Fruit fly (Drosophila melanogaster) whole organism, embryonic: ENCODE measurements around the gene Srrm234.

Source experiments
- Bteb2 ChIP-seq: fragments of 200-800 bp; sonication (Bioruptor generic); optimal IDR thresholded peaks from 2 replicates; lab custom pipeline; 2016; ENCODE audit warnings: missing biosample characterization, missing genetic modification characterization
- CG10267 ChIP-seq: fragments of 200-800 bp; sonication (Bioruptor generic); optimal IDR thresholded peaks from 2 replicates; lab custom pipeline; 2018; ENCODE audit warnings: missing biosample characterization, mild to moderate bottlenecking, missing genetic modification characterization, moderate library complexity
- CG10462 ChIP-seq: fragments of 200-800 bp; sonication (Bioruptor generic); optimal IDR thresholded peaks from 2 replicates; lab custom pipeline; 2016; ENCODE audit warnings: missing biosample characterization, missing genetic modification characterization
- CG16813 ChIP-seq: fragments of 200-800 bp; sonication (Bioruptor generic); IDR thresholded peaks from 3 replicates; pipeline ENCODE4 v1.3.6; 2022; ENCODE audit warnings: missing biosample characterization, missing genetic modification characterization; ENCODE audit not compliant: partially characterized antibody
- Hr78 ChIP-seq, 2 experiments: fragments of 200-800 bp in 1 of 2; fragments of >200 bp in 1 of 2; sonication (Bioruptor generic) in 1 of 2; optimal IDR thresholded peaks; 2 replicates each; lab custom pipeline; 2017 to 2019; ENCODE audit warnings: missing biosample characterization in 2 of 2, missing genetic modification characterization in 2 of 2, mild to moderate bottlenecking in 1 of 2, moderate library complexity in 1 of 2
- ab ChIP-seq: fragments of 200-800 bp; sonication (Bioruptor generic); optimal IDR thresholded peaks from 2 replicates; lab custom pipeline; 2016; ENCODE audit warnings: missing biosample characterization, missing genetic modification characterization
- cas ChIP-seq: fragments of 200-800 bp; sonication (Bioruptor generic); IDR thresholded peaks from 2 replicates; pipeline ENCODE4 v1.3.6; 2022; ENCODE audit warnings: missing biosample characterization, missing genetic modification characterization
- gfzf ChIP-seq: fragments of 200-800 bp; sonication (Bioruptor generic); optimal IDR thresholded peaks from 2 replicates; lab custom pipeline; 2016; ENCODE audit warnings: missing biosample characterization, mild to moderate bottlenecking, missing genetic modification characterization, moderate library complexity
- h ChIP-seq: fragments of >200 bp; optimal IDR thresholded peaks from 2 replicates; lab custom pipeline; 2017
- klu ChIP-seq: fragments of 200-800 bp; sonication (Bioruptor generic); IDR thresholded peaks from 2 replicates; pipeline ENCODE4 v1.3.6; 2022; ENCODE audit warnings: missing biosample characterization, missing genetic modification characterization
- pita ChIP-seq: fragments of 200-800 bp; sonication (Bioruptor generic); optimal IDR thresholded peaks from 2 replicates; lab custom pipeline; 2017; ENCODE audit warnings: missing biosample characterization, mild to moderate bottlenecking, missing genetic modification characterization
- twi ChIP-seq: fragments of 200-800 bp; optimal IDR thresholded peaks from 2 replicates; lab custom pipeline; 2019; ENCODE audit warnings: missing biosample characterization, mild to moderate bottlenecking, missing genetic modification characterization, moderate library complexity

DNA sequence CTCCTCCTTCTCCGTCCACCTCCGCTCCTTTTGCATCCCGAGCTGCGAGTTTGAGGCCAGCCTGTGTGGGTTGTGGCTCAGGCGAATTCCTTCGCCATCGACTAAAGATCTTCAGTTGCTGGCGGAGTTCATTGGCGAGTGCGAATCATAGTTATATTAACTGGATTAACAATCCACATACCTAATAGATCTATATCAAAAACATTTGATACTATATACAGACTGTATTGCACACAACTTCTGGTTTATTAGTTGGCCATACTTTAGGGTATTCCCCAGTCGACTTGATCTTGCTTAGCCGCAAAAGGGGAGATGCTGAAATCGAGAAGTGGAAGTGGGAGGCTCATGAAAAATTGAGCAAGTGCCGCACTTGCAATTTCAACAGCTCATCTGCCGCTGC lies 28.0 kb upstream of the Srrm234 start:
- TF ChIP-seq cas (no peak), gfzf (GFP tag; lab: Kevin White, UChicago) (no peak), klu (GFP tag; lab: Robert Waterston, UW) (no peak), ab (GFP tag; lab: Kevin White, UChicago) (no peak), Hr78 (GFP tag; optimal IDR thresholded peaks at IDR 0.05; lab: Kevin White, UChicago) (no peak), CG10462 (GFP tag; lab: Kevin White, UChicago) (no peak), twi (no peak), CG16813 (GFP tag; lab: Robert Waterston, UW) (no peak), pita (GFP tag; lab: Kevin White, UChicago) (no peak), h (lab: Kevin White, UChicago) (no peak), Bteb2 (no peak), CG10267 (no peak)
